Worm (Caenorhabditis elegans): ENCODE measurements around the gene F29A7.8.

DNA sequence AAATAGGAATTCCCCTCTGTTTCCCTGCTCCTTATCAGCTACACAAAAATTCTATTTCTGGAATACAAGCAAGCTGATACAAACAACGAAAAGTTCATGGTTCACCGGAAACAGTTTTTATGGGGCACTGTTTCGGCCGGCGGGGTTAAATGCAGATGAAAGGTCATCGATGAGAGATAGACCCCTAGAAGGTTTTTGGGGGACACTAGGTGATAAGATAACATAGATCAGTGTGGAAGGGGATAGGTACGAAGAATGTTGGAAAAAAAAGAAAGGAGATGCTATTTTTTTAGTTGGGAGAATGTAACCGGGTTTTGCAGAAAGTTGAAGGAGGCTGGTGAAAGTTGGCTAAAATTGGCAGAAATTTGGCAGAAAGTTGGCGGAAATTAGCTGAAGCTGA lies 47.7 kb upstream of the F29A7.8 start:
- TF ChIP-seq nhr-12 (tag; optimal IDR thresholded peaks at IDR 0.05): no peak
- TF ChIP-seq nhr-11 (tag; optimal IDR thresholded peaks at IDR 0.05): no peak
- TF ChIP-seq unc-62 (GFP tag; optimal IDR thresholded peaks at IDR 0.05): no peak
- TF ChIP-seq crh-2 (tag; optimal IDR thresholded peaks at IDR 0.05): no peak
- TF ChIP-seq snpc-4 (tag; optimal IDR thresholded peaks at IDR 0.05): no peak
- no peak for TF ChIP-seq ama-1 (optimal IDR thresholded peaks at IDR 0.05)
- no peak for TF ChIP-seq elt-3 (tag; optimal IDR thresholded peaks at IDR 0.05)
